Worm (Caenorhabditis elegans) whole organism, L4/young adult: ENCODE data around the gene warf-1.
"Not testable (repeated sequence)": the region's sequence is repeated elsewhere in the genome, so short reads cannot be mapped to it uniquely, and the experiment has no call there.

Experiments used
- W03F9.2 ChIP-seq: fragments of 150-350 bp; optimal IDR thresholded peaks from 2 replicates; lab custom pipeline; 2014; ENCODE audit warnings: missing biosample characterization, missing genetic modification characterization
- dao-5 ChIP-seq: sonication (generic microtip); optimal IDR thresholded peaks from 2 replicates; lab custom pipeline; 2016; ENCODE audit warnings: missing genotype, missing genetic modification characterization, moderate library complexity, missing compliant biosample characterization
- him-1 ChIP-seq: sonication (generic microtip); optimal IDR thresholded peaks from 2 replicates; lab custom pipeline; 2016; ENCODE audit warnings: missing genotype, missing genetic modification reagents, missing genetic modification characterization, missing compliant biosample characterization

Gene warf-1

DNA sequence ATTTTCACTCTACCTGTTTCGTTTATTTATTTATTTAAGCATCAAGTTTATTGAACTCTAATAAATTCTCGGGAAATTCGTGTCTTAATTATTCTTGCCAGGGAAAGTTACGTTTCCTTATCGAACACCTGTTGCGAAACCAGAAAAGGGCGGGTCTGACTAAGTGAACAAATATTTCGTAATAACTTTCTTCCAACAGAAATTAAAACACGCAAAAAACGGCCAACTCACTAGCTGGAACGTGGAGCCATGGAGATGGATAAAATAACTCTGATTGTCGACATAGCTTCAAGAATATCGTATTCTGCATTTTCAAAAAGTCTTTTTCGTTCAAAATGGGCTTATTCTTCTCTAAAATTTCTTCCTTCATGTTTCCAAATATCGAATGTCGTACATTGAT lies at the start of gene warf-1:
Gene warf-1, plus strand, starts transcription at position 209 of the 400 bp plus-strand sequence.
- TF ChIP-seq dao-5, him-1, W03F9.2 (tag; lab: Kevin White, UChicago): not testable (repeated sequence)

DNA sequence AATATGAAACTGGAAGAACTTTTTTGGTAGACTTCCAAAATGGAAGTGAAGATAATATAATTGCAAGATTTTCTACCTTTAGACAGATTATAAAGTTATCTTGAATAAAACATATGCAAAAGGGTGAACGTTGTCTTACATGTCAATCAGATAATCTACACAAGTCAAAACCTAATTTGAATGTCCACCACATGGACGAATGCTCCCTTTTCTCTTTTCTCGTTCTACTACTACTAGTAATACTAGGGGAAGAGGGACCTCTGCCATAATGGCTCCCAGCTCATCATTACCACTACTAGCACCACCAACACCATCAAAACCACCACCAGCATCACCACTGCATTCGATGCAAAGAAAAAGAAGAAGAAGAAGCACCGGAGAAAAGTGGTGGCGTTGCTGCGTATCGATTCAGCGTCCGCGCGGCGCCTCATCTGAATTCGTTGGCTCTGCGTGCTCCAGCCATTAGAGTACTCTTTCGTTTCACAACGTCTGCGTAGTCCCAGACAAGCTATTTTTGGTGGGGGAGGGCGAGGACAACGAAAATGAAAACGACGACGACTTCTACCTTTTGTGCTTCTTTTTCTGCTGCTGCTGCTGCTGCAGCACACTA lies 49.2 kb upstream of the warf-1 start:
- TF ChIP-seq him-1 (tag; lab: Kevin White, UChicago): peak; percentile 14
- no peak for TF ChIP-seq W03F9.2 (tag; lab: Kevin White, UChicago)

- TF ChIP-seq dao-5 (tag; lab: Kevin White, UChicago): no peak
- TF ChIP-seq him-1 (tag; lab: Kevin White, UChicago): no peak
Measured at ce11 chrIV:7586972-7587371, 47.6 kb upstream of the warf-1 start.

DNA sequence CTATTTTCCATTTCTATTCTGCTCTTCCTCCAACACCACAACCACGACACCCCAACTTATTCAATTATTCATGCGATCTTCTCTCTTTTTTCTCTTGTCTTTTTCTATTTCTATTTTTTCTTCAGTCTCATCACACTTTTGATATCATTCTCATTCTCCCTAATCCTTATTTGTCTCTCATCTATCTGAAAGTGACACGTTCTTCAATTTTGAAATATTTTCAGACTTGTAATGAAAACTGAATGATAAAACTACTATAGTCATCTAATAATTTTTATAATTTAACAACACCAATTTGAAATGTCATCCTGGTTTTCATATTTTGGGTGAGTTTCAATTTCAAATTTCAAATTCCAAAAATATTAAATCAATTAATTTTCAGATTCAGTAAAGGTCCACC lies 46.0 kb upstream of the warf-1 start, which contains the start of gene cla-1:
Gene cla-1, plus strand, starts transcription at position 301 of the 400 bp plus-strand sequence.
- no peak for TF ChIP-seq W03F9.2 (tag; lab: Kevin White, UChicago)

DNA sequence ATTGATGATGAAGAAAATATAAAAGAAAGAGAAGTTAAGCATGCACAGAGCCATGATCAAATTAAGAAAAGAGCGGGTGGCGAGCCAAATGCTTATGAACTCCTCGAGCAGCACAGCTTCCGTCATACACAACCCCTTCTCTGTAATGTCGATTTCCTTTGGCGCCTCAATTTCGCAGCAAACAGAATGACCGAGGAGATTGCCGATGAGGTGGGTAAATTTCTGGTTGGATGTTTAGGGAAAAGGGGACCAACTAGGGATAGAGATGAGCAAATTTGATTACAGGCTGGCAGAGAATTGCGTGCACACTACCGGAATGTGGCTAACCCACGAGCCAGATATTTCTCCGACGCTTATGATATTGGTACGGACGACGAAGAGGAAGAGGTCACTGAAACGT lies 29.2 kb upstream of the warf-1 start:
- TF ChIP-seq him-1 (tag; lab: Kevin White, UChicago) (no peak), W03F9.2 (tag; lab: Kevin White, UChicago) (no peak), dao-5 (tag; lab: Kevin White, UChicago) (no peak)

DNA sequence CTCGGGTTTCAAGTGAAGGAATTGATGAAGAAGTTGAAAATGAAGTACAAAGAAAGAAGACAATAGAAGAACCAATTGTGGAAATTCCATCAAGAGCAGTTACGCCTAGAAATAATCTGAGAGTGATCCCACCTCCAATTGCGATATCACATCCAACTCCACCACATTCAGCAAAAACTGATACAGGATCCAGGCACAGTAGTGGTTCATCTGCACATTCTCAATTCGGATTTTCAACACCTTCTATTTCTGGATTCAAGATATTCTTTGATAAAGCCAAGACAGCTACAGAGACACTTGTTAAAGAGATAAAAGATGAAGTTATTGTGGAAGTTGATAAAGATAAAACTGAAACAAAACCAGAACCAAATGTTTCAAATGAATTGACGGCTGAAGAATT lies 26.5 kb upstream of the warf-1 start:
- TF ChIP-seq him-1 (tag; lab: Kevin White, UChicago) (no peak), dao-5 (tag; lab: Kevin White, UChicago) (no peak), W03F9.2 (tag; lab: Kevin White, UChicago) (no peak)

- peak; percentile 34 for TF ChIP-seq him-1 (tag; lab: Kevin White, UChicago)
- TF ChIP-seq W03F9.2 (tag; lab: Kevin White, UChicago): no peak
- no peak for TF ChIP-seq dao-5 (tag; lab: Kevin White, UChicago)
Measured at ce11 chrIV:7611396-7611795, 23.2 kb upstream of the warf-1 start.

DNA sequence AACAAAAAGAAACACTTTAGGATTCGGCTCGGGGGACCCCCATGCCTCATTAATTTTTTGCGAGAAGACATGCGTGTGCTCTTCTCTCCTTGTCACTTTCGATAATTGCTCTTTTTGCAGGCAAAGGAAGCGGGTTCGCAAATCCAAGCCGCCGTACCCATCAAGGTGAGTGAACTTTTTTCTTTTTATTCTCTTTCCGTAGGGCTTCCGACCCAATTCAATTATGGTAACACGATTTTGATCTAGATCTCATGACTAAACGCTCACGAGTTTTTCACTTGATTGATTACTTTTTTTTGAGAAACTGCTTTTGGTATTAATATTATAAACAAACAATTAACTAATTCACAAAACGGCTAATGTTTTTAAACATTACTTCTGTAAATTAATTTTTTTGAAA lies 22.1 kb upstream of the warf-1 start:
- TF ChIP-seq him-1 (tag; lab: Kevin White, UChicago) (no peak), dao-5 (tag; lab: Kevin White, UChicago) (no peak), W03F9.2 (tag; lab: Kevin White, UChicago) (no peak)

DNA sequence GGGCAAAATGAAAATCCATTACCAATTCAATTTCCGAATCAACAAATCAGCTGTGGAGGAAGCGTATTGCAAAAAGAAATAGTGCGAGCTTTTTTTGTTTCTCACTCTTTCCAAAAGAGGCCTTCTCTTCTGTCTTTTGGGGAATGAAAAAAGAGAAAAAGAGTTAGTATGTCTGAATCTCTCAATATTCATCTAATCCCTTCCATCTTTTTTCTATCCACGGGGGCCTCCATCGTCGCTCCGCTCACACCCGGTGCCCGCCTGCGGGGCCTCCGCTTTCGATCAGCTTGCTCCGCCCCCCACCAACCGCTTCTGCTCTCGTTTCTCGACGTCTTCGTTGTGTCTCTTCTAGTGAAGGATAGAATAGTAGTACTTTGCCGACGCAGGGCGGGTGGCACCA lies 15.3 kb upstream of the warf-1 start:
- TF ChIP-seq W03F9.2 (tag; lab: Kevin White, UChicago): no peak
- no peak for TF ChIP-seq dao-5 (tag; lab: Kevin White, UChicago)
- peak; percentile 65 for TF ChIP-seq him-1 (tag; lab: Kevin White, UChicago)

DNA sequence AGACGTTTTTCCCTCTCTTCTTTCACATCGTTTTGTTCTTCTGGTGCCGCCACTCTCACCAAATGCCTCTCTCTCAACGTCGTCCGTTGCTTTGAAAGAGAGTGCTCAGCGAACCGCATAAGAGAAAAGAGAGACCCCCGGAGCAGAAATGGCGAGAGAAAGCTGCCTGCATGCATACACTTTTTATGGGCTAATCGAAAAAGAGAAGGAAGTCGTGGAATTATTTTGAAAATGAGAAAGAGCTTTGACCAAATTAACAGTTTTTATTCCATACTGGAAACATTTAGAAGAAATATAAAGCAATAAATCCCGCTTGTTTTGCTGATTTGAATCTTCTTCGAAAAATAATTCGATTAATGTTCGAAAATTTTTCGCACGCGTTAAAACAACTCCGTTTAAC lies 14.1 kb upstream of the warf-1 start:
- TF ChIP-seq him-1 (tag; lab: Kevin White, UChicago) (no peak), W03F9.2 (tag; lab: Kevin White, UChicago) (no peak), dao-5 (tag; lab: Kevin White, UChicago) (no peak)

DNA sequence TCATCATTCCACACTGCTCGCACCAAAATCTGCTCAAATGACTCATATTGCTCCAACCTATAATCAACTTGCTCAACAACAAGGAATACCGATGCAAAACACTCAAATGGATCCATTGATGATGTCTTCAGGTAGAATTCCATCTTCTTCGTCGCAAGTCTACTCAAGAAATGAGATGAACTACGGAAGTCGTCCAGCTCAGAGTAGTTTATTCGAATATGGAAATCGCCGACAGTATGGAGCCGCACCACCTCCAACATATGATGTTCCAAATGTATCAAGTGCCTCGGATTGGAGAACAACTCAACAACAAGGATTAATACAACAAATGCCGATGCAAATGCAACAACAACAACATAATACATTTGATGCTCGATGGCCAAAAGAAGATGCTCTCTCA lies 11.5 kb upstream of the warf-1 start:
- TF ChIP-seq W03F9.2 (tag; lab: Kevin White, UChicago) (no peak), dao-5 (tag; lab: Kevin White, UChicago) (no peak), him-1 (tag; lab: Kevin White, UChicago) (no peak)

DNA sequence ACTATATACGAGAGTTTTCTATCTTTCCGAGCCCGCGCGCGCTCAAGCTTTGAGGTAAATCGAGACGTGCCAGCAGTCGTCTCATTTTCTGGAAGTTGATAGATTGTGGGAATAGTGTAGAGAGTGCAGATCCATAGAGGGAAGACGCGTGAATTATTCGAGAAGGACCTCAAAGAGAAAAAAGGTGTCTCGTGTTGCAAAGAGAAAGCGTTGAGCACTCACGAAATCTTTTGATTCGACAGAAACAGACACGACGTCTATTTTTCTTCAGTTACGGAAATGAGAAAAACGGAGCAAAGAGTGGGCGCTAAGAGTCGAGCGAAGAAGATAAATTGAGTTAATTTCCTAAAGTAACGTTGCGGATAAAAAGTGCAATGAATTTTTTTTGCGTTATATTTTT lies 10.7 kb upstream of the warf-1 start:
- peak; percentile 66 for TF ChIP-seq him-1 (tag; lab: Kevin White, UChicago)
- TF ChIP-seq W03F9.2 (tag; lab: Kevin White, UChicago): no peak

DNA sequence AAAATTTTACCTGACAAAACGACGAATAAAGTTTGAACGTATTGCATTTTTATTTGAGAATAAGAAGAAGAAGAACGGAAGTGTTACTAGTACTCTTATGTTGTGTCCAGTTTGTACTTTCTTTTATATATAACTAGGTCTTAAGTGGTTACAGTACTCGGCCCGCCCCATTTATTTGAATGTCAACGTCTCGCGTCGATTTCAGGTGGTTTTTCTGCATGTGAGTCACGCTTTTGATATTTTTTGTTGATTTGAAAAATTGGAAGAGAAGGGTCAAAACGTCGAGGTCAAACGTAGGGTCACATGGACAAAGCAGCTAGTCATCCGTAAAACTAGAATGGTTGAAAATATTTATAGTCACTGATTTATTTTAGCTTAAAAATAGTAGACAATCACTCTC lies 5.6 kb upstream of the warf-1 start, which contains the start of gene F45E4.5:
Gene F45E4.5, minus strand, starts transcription at position 101 of the 400 bp plus-strand sequence.
- no peak for TF ChIP-seq W03F9.2 (tag; lab: Kevin White, UChicago)
- no peak for TF ChIP-seq dao-5 (tag; lab: Kevin White, UChicago)
- no peak for TF ChIP-seq him-1 (tag; lab: Kevin White, UChicago)

- TF ChIP-seq W03F9.2 (tag; lab: Kevin White, UChicago) (peak; percentile 65), dao-5 (tag; lab: Kevin White, UChicago) (no peak), him-1 (tag; lab: Kevin White, UChicago) (no peak)
Measured at ce11 chrIV:7632535-7632934, 2.1 kb upstream of the warf-1 start, which contains the start of gene F45E4.6. F45E4.6 (minus strand) TSS chrIV:7632548.
